Worm (Caenorhabditis elegans) whole organism, mixed stage, embryonic: ENCODE results near the gene sri-40.
"Not testable (repeated sequence)": the region's sequence is repeated elsewhere in the genome, so short reads cannot be mapped to it uniquely, and the experiment has no call there.

ENCODE experiments used
- M03D4.4 ChIP-seq: sonication (generic microtip); optimal IDR thresholded peaks from 2 replicates; lab custom pipeline; 2017; ENCODE audit warnings: mild to moderate bottlenecking, missing genetic modification characterization, missing compliant biosample characterization
- bed-3 ChIP-seq: fragments of 200-800 bp; sonication (Bioruptor generic); optimal IDR thresholded peaks from 3 replicates; lab custom pipeline; 2018; ENCODE audit warnings: mild to moderate bottlenecking, missing genetic modification characterization, moderate library complexity, missing compliant biosample characterization
- ceh-39 ChIP-seq: fragments of 150-350 bp; optimal IDR thresholded peaks from 2 replicates; lab custom pipeline; 2014; ENCODE audit warnings: missing biosample characterization, missing genetic modification characterization
- ceh-43 ChIP-seq: fragments of 200-800 bp; sonication (Bioruptor generic); optimal IDR thresholded peaks from 2 replicates; lab custom pipeline; 2018; ENCODE audit warnings: mild to moderate bottlenecking, missing genetic modification characterization, moderate library complexity, missing compliant biosample characterization
- ceh-83 ChIP-seq: fragments of 200-800 bp; sonication (Bioruptor generic); optimal IDR thresholded peaks from 2 replicates; lab custom pipeline; 2018; ENCODE audit warnings: mild to moderate bottlenecking, missing genetic modification characterization, missing compliant biosample characterization
- ces-1 ChIP-seq: fragments of 150-350 bp; optimal IDR thresholded peaks from 2 replicates; lab custom pipeline; 2014; ENCODE audit warnings: missing biosample characterization, missing genetic modification reagents, missing genetic modification characterization
- cnd-1 ChIP-seq: fragments of 200-800 bp; sonication (Bioruptor generic); optimal IDR thresholded peaks from 2 replicates; lab custom pipeline; 2018; ENCODE audit warnings: mild to moderate bottlenecking, missing genetic modification characterization, missing compliant biosample characterization
- drap-1 ChIP-seq: fragments of 200-800 bp; sonication (Bioruptor generic); optimal IDR thresholded peaks from 3 replicates; lab custom pipeline; 2018; ENCODE audit warnings: mild to moderate bottlenecking, missing genetic modification characterization, missing compliant biosample characterization
- elt-1 ChIP-seq: sonication (generic microtip); optimal IDR thresholded peaks from 2 replicates; lab custom pipeline; 2017; ENCODE audit warnings: missing genetic modification characterization, mild to moderate bottlenecking, missing compliant biosample characterization, antibody characterized with exemption, moderate library complexity, borderline replicate concordance; ENCODE audit not compliant: insufficient read depth
- elt-3 ChIP-seq: fragments of 150-350 bp; optimal IDR thresholded peaks from 2 replicates; lab custom pipeline; 2014; ENCODE audit warnings: missing biosample characterization, missing genetic modification characterization
- flh-1 ChIP-seq: fragments of 200-800 bp; sonication (Bioruptor generic); optimal IDR thresholded peaks from 2 replicates; lab custom pipeline; 2018; ENCODE audit warnings: mild to moderate bottlenecking, missing genetic modification characterization, moderate library complexity, missing compliant biosample characterization
- ham-2 ChIP-seq: fragments of 200-800 bp; sonication (Bioruptor generic); optimal IDR thresholded peaks from 2 replicates; lab custom pipeline; 2018; ENCODE audit warnings: mild to moderate bottlenecking, missing genetic modification characterization, missing compliant biosample characterization
- lin-13 ChIP-seq: fragments of 150-350 bp; optimal IDR thresholded peaks from 2 replicates; lab custom pipeline; 2014; ENCODE audit warnings: missing biosample characterization, missing genetic modification characterization
- lin-32 ChIP-seq: fragments of 200-800 bp; sonication (Bioruptor generic); optimal IDR thresholded peaks from 2 replicates; lab custom pipeline; 2018; ENCODE audit warnings: mild to moderate bottlenecking, missing genetic modification characterization, missing compliant biosample characterization
- lsy-2 ChIP-seq: fragments of 150-350 bp; optimal IDR thresholded peaks from 2 replicates; lab custom pipeline; 2014; ENCODE audit warnings: missing biosample characterization, missing genetic modification characterization
- mab-5 ChIP-seq: fragments of 150-350 bp; optimal IDR thresholded peaks from 2 replicates; lab custom pipeline; 2014; ENCODE audit warnings: missing biosample characterization, missing genetic modification characterization
- mls-2 ChIP-seq: sonication (generic microtip); optimal IDR thresholded peaks from 2 replicates; lab custom pipeline; 2016; ENCODE audit warnings: mild to moderate bottlenecking, missing genetic modification characterization, moderate library complexity, missing compliant biosample characterization
- nhr-12 ChIP-seq: fragments of 150-350 bp; optimal IDR thresholded peaks from 2 replicates; lab custom pipeline; 2014; ENCODE audit warnings: missing biosample characterization, missing genetic modification characterization
- nhr-2 ChIP-seq: fragments of 150-350 bp; optimal IDR thresholded peaks from 2 replicates; lab custom pipeline; 2014; ENCODE audit warnings: missing biosample characterization, missing genetic modification characterization
- nhr-76 ChIP-seq: sonication (generic microtip); optimal IDR thresholded peaks from 2 replicates; lab custom pipeline; 2017; ENCODE audit warnings: missing biosample characterization, missing genetic modification characterization
- pha-4 ChIP-seq: fragments of 150-350 bp; optimal IDR thresholded peaks from 2 replicates; lab custom pipeline; 2018; ENCODE audit warnings: missing biosample characterization, missing genetic modification reagents, missing genetic modification characterization
- sptf-1 ChIP-seq: sonication (generic microtip); optimal IDR thresholded peaks from 2 replicates; lab custom pipeline; 2017; ENCODE audit warnings: mild to moderate bottlenecking, missing genetic modification characterization, moderate library complexity, missing compliant biosample characterization
- tbx-8 ChIP-seq: fragments of 200-800 bp; sonication (Bioruptor generic); optimal IDR thresholded peaks from 2 replicates; lab custom pipeline; 2018; ENCODE audit warnings: mild to moderate bottlenecking, missing genetic modification characterization, moderate library complexity, missing compliant biosample characterization
- unc-120 ChIP-seq: sonication (generic microtip); optimal IDR thresholded peaks from 2 replicates; lab custom pipeline; 2017; ENCODE audit warnings: missing genetic modification characterization, missing compliant biosample characterization; ENCODE audit not compliant: poor library complexity, severe bottlenecking
- unc-39 ChIP-seq: fragments of 150-350 bp; optimal IDR thresholded peaks from 2 replicates; lab custom pipeline; 2014; ENCODE audit warnings: missing biosample characterization, missing genetic modification characterization
- zip-8 ChIP-seq: fragments of 150-350 bp; optimal IDR thresholded peaks from 2 replicates; lab custom pipeline; 2014; ENCODE audit warnings: missing biosample characterization, missing genetic modification characterization
- ztf-11 ChIP-seq: fragments of 150-350 bp; optimal IDR thresholded peaks from 2 replicates; lab custom pipeline; 2014; ENCODE audit warnings: missing biosample characterization, missing genetic modification characterization

sri-40 gene

DNA sequence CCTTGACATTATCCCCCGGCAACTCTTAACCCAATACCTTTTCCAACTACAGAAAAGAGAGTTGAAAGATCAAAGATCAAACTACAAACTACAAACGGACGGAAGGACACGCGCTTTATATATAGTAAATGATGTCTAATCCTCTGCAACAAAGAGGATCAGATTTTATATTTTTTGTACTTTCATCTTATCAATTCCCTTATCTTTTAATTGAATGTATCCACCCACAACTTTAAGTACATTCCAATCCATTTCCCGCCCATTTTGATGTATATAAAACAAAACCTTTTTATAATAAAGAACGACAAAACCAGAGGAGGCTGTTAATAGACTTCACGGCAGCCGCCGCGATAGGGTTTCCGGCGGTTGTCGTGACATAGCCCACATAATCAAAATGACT lies at the start of gene sri-40:
sri-40 (plus strand) TSS at position 301 of the 400 bp plus-strand sequence.
- TF ChIP-seq unc-39 (tag; lab: Kevin White, UChicago); nhr-76 (tag; lab: Kevin White, UChicago); ham-2 (GFP tag; lab: Kevin White, UChicago): not testable (repeated sequence)

DNA sequence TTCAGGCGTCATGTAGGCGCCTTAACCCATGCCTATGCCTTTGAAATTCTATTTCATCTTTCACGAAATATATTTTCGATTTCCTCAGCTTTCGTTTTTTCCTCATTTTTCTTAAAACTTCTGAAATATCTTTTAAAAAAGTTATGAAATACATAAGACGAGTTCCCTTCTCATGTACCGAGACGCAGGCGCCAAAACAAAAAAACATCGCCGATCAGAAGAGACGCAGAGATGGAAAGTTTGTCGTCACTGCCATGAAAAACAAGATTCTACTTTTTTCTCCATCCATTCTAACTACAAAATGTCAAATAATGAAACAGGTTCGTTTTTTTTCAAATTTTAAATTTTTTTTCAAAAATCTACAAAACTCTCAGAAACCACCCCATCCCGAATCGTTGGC lies 48.8 kb upstream of the sri-40 start, which contains the start of gene chil-24:
chil-24 (plus strand) TSS at position 156 of the 400 bp plus-strand sequence.
- TF ChIP-seq ceh-39 (tag; lab: Kevin White, UChicago) = no peak
- no peak for TF ChIP-seq lin-32
- no peak for TF ChIP-seq ceh-43 (GFP tag; lab: Kevin White, UChicago)
- no peak for TF ChIP-seq drap-1 (GFP tag; lab: Kevin White, UChicago)
- TF ChIP-seq elt-1 (tag; lab: Kevin White, UChicago) = no peak
- TF ChIP-seq sptf-1 (tag; lab: Kevin White, UChicago) = no peak
- no peak for TF ChIP-seq ceh-83 (GFP tag; lab: Kevin White, UChicago)
- no peak for TF ChIP-seq flh-1 (GFP tag; lab: Kevin White, UChicago)

DNA sequence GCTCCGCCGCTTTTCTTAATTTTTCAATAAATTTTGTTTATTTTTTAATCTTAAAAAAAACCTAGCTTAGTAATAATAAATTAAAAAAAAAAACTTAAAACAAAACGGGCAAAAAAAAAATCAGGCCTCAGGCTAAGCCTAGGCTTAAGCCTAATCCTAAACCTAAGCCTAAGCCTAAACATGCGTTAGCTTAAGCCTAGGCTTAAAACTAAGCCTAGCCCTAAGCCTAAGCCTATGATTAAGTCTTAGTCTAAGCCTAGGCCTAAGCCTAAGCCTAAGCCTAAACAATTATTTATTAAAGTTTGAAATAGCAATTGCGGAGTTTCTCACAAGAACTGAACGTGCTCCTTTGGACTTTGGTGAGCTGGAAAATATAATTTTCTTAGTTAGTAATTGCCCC lies 42.5 kb upstream of the sri-40 start:
- TF ChIP-seq lin-32 (no peak), unc-120 (tag; lab: Kevin White, UChicago) (no peak), ceh-43 (GFP tag; lab: Kevin White, UChicago) (no peak), pha-4 (tag; lab: Kevin White, UChicago) (no peak), ces-1 (GFP tag; lab: Kevin White, UChicago) (no peak), M03D4.4 (tag; lab: Kevin White, UChicago) (no peak), ham-2 (GFP tag; lab: Kevin White, UChicago) (no peak), ceh-39 (tag; lab: Kevin White, UChicago) (no peak), flh-1 (GFP tag; lab: Kevin White, UChicago) (no peak), nhr-2 (tag; lab: Kevin White, UChicago) (no peak)

DNA sequence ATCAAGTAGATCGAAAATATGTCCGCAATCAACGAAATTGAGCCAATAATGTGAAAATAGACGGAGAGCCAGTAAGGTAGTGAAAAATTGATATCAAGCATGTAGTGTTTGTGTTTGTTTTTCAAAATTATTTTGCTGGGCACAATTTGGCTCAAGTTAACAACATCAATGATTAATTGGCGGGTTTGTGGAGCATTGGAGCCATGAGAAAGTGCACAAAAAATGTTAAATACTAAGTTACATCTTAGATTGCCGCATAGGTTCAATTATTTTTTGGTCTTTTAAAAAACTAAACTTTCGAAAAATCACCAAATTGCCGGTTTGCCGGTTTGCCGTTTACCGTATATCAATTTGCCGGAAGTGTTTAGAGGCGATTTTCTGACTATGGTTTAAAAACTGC lies 40.0 kb upstream of the sri-40 start, which contains the start of gene sri-54:
sri-54 (minus strand) TSS at position 101 of the 400 bp plus-strand sequence.
- TF ChIP-seq ztf-11 (tag; lab: Kevin White, UChicago) (no peak), lin-13 (tag; lab: Kevin White, UChicago) (no peak), ces-1 (GFP tag; lab: Kevin White, UChicago) (no peak), nhr-76 (tag; lab: Kevin White, UChicago) (no peak), elt-3 (tag; lab: Kevin White, UChicago) (no peak), zip-8 (tag; lab: Kevin White, UChicago) (no peak), lin-32 (no peak), mab-5 (no peak), sptf-1 (tag; lab: Kevin White, UChicago) (no peak)

DNA sequence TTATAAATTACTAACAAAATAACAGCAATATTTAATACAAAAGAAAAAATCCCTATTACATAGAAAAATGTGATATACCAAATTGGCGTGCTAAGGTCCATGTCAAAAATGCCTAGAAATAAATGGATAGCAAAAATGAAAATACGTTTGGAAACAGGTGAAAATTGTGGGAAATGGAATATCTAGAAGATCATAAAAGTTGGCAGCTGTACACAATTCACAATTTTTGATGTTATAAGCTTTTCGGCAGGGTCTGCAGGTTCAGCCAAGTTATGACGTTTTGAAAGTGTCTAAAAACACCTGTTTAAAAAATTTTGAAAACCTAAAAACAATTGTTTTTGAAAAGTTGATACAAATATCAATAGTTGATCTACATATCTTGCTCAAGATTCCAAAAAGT lies 34.9 kb upstream of the sri-40 start, which contains the start of gene sri-42:
sri-42 (minus strand) TSS at position 101 of the 400 bp plus-strand sequence.
- not testable (repeated sequence) for TF ChIP-seq nhr-2 (tag; lab: Kevin White, UChicago); nhr-12 (tag; lab: Kevin White, UChicago); ham-2 (GFP tag; lab: Kevin White, UChicago)

DNA sequence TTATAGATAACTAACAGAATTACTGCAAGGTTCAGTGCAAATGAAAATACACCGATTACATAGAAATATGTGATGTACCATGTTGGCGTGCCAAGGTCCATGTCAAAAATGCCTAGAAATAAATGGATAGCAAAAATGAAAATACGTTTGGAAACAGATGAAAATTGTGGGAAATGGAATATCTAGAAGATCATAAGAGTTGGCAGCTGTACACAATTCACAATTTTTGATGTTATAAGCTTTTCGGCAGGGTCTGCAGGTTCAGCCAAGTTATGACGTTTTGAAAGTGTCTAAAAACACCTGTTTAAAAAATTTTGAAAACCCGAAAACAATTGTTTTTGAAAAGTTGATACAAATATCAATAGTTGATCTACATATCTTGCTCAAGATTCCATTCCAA lies 33.2 kb upstream of the sri-40 start, which contains the start of gene sri-43:
sri-43 (minus strand) TSS at position 101 of the 400 bp plus-strand sequence.
- TF ChIP-seq sptf-1 (tag; lab: Kevin White, UChicago); ztf-11 (tag; lab: Kevin White, UChicago); bed-3: not testable (repeated sequence)

DNA sequence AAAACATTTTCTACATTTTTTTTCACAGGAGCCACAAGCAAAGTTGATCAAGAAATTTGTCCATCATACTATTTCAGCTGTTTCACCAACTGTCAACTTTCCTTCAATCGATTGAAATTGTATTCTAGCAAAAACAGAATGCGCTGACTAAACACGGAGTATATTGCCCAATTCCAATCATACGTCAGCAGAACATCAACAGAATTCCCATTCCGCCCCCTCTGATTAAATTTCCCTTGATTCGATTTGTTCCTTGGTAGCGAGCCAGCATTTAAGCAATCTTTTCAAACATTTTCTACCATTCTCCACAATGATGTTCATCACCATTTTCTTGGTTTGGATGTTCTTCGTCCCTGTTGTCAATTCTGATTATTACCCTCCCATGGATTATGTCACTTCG lies 31.9 kb upstream of the sri-40 start, which contains the start of gene T10D4.15:
T10D4.15 (plus strand) TSS at position 301 of the 400 bp plus-strand sequence.
- TF ChIP-seq ceh-43 (GFP tag; lab: Kevin White, UChicago) = no peak
- TF ChIP-seq tbx-8 (GFP tag; lab: Kevin White, UChicago) = no peak
- no peak for TF ChIP-seq nhr-2 (tag; lab: Kevin White, UChicago)
- TF ChIP-seq unc-39 (tag; lab: Kevin White, UChicago) = no peak
- TF ChIP-seq lsy-2 (tag; lab: Kevin White, UChicago) = no peak
- no peak for TF ChIP-seq bed-3
- TF ChIP-seq ham-2 (GFP tag; lab: Kevin White, UChicago) = no peak
- no peak for TF ChIP-seq ceh-83 (GFP tag; lab: Kevin White, UChicago)
- TF ChIP-seq mls-2 = no peak
- TF ChIP-seq cnd-1 (tag; lab: Kevin White, UChicago) = no peak
- no peak for TF ChIP-seq unc-120 (tag; lab: Kevin White, UChicago)
- TF ChIP-seq zip-8 (tag; lab: Kevin White, UChicago) = no peak
